Fruit fly (Drosophila melanogaster): ENCODE results near the gene Kap-alpha1.

The Kap-alpha1 gene

DNA sequence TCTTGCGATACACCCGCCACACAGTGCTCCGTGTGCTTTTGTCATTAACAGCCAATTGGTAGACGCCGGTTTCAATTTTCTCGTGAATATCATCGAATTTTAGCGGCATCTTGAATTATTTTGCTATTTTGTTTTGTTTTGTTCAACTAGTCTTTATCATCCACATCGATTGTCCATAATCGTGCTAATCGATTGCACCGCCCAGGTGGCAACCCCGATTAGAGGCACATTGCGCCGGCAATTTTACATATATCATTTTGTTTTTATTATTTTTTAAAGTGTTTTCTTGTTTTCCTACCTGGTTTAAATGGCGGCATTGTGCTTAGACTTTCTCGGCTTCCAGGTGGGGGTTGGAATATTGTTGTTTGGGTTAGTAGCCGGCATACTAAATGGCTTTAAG, 1.1 kb upstream of the Kap-alpha1 start, which contains the start of gene CG34116 (continued):
- peak; percentile 57; the same call in 2 of the 3 replicates for TF ChIP-seq Opbp (GFP tag; IDR thresholded peaks at IDR 0.05; ENCODE audit: partially characterized antibody)
- peak; percentile 59 for TF ChIP-seq CG34224 (GFP tag; IDR thresholded peaks at IDR 0.05; ENCODE audit: partially characterized antibody)
- TF ChIP-seq shn (GFP tag; optimal IDR thresholded peaks at IDR 0.05): no peak
- peak; percentile 56 for TF ChIP-seq hbn (GFP tag; IDR thresholded peaks at IDR 0.05; ENCODE audit: partially characterized antibody)
- TF ChIP-seq CG6791 (GFP tag; IDR thresholded peaks at IDR 0.05; ENCODE audit: partially characterized antibody): peak; percentile 84
- no peak for TF ChIP-seq Lpt (GFP tag; optimal IDR thresholded peaks at IDR 0.05)
- peak; percentile 49; the same call in 2 of the 3 replicates for TF ChIP-seq vnd (GFP tag; IDR thresholded peaks at IDR 0.05; ENCODE audit: partially characterized antibody)
- TF ChIP-seq Hr39 (optimal IDR thresholded peaks at IDR 0.05): no peak
- TF ChIP-seq nerfin-2 (GFP tag; IDR thresholded peaks at IDR 0.05; ENCODE audit: partially characterized antibody): peak; percentile 59
- no peak for TF ChIP-seq gem (tag; optimal IDR thresholded peaks at IDR 0.05)
- TF ChIP-seq bbx (GFP tag; IDR thresholded peaks at IDR 0.05; ENCODE audit: partially characterized antibody): peak; percentile 73
- peak; percentile 26 for TF ChIP-seq trem (tag; optimal IDR thresholded peaks at IDR 0.05)
- TF ChIP-seq grn (GFP tag; optimal IDR thresholded peaks at IDR 0.05): no peak
- peak; percentile 28 for TF ChIP-seq stwl (tag; optimal IDR thresholded peaks at IDR 0.05)
- no peak for TF ChIP-seq zfh1 (GFP tag; IDR thresholded peaks at IDR 0.05)
- peak; percentile 32 for TF ChIP-seq pzg (GFP tag; optimal IDR thresholded peaks at IDR 0.05)
- TF ChIP-seq CG7963 (GFP tag; IDR thresholded peaks at IDR 0.05; ENCODE audit: partially characterized antibody): peak; percentile 38; the same call in 2 of the 3 replicates
- no peak for TF ChIP-seq gro (GFP tag; optimal IDR thresholded peaks at IDR 0.05)
- peak in 1 of 2 experiments; percentile 62 for TF ChIP-seq crp (GFP tag; optimal IDR thresholded peaks at IDR 0.05)
- peak; percentile 36 for TF ChIP-seq CG2129 (GFP tag; IDR thresholded peaks at IDR 0.05; ENCODE audit: partially characterized antibody)
- TF ChIP-seq CG34422 (GFP tag; IDR thresholded peaks at IDR 0.05): peak; percentile 21; the same call in 1 of the 3 replicates
- TF ChIP-seq cg (GFP tag; optimal IDR thresholded peaks at IDR 0.05): peak; percentile 7
- peak; percentile 71 for TF ChIP-seq CG13287 (GFP tag; IDR thresholded peaks at IDR 0.05; ENCODE audit: partially characterized antibody)
- peak; percentile 67 for TF ChIP-seq HLH4C (GFP tag; IDR thresholded peaks at IDR 0.05; ENCODE audit: partially characterized antibody)
- peak; percentile 30 for TF ChIP-seq phol (tag; optimal IDR thresholded peaks at IDR 0.05)
- TF ChIP-seq MBD-R2 (GFP tag; IDR thresholded peaks at IDR 0.05): peak; percentile 61; the same call in 1 of the 2 replicates
- TF ChIP-seq mld (GFP tag; IDR thresholded peaks at IDR 0.05; ENCODE audit: partially characterized antibody): 0 out of 3 replicates have a peak, but pooled peaks have one; percentile 44
- peak; percentile 24 for TF ChIP-seq CG2116 (GFP tag; optimal IDR thresholded peaks at IDR 0.05)
- TF ChIP-seq sob (GFP tag; IDR thresholded peaks at IDR 0.05): no peak
- peak; percentile 22 for TF ChIP-seq Sin3A (optimal IDR thresholded peaks at IDR 0.05)
- TF ChIP-seq CG16813 (GFP tag; IDR thresholded peaks at IDR 0.05; ENCODE audit: partially characterized antibody): peak; percentile 61
- peak; percentile 55; the same call in 1 of the 2 replicates for TF ChIP-seq tna (GFP tag; IDR thresholded peaks at IDR 0.05; ENCODE audit: partially characterized antibody)
- TF ChIP-seq D19A (tag; optimal IDR thresholded peaks at IDR 0.05): no peak
- peak; percentile 75; the same call in 2 of the 3 replicates for TF ChIP-seq zen2 (GFP tag; IDR thresholded peaks at IDR 0.05; ENCODE audit: partially characterized antibody)

- TF ChIP-seq CG34422 (GFP tag; IDR thresholded peaks at IDR 0.05) (0 out of 3 replicates have a peak, but pooled peaks have one; percentile 2), sens (GFP tag) (peak; percentile 24), bigmax (GFP tag; optimal IDR thresholded peaks at IDR 0.05) (no peak), cwo (GFP tag; optimal IDR thresholded peaks at IDR 0.05) (no peak), CG15514 (GFP tag; optimal IDR thresholded peaks at IDR 0.05) (peak; percentile 91), bowl (GFP tag; IDR thresholded peaks at IDR 0.05) (no peak)
Observed at dm6 chr3L:19807521-19807920, 489 bp downstream of the Kap-alpha1 start.

Data from whole organism, embryonic.